Worm (Caenorhabditis elegans) whole organism, L4 larva: ENCODE results near the gene cfap-36.
A peak's percentile ranks its signal among the peaks of the same experiment; 100 is the strongest.

Source experiments
- Y5F2A.4 ChIP-seq: fragments of 200-800 bp; sonication (Bioruptor generic); optimal IDR thresholded peaks from 2 replicates; lab custom pipeline; 2018; ENCODE audit warnings: mild to moderate bottlenecking, missing genetic modification characterization, missing compliant biosample characterization
- attf-4 ChIP-seq: sonication (generic microtip); optimal IDR thresholded peaks from 3 replicates; lab custom pipeline; 2017; ENCODE audit warnings: missing biosample characterization, missing genetic modification characterization
- ceh-62 ChIP-seq: sonication (generic microtip); optimal IDR thresholded peaks from 2 replicates; lab custom pipeline; 2017; ENCODE audit warnings: missing biosample characterization, missing genetic modification characterization
- cey-2 ChIP-seq: sonication (generic microtip); optimal IDR thresholded peaks from 3 replicates; lab custom pipeline; 2017; ENCODE audit warnings: missing genetic modification characterization, mild to moderate bottlenecking, missing compliant biosample characterization, antibody characterized with exemption, borderline replicate concordance; ENCODE audit not compliant: insufficient read depth
- ctbp-1 ChIP-seq: fragments of 200-800 bp; sonication (Bioruptor generic); IDR thresholded peaks from 2 replicates; pipeline ENCODE4 v1.3.6; 2022; ENCODE audit warnings: missing genetic modification reagents, missing genetic modification characterization, missing compliant biosample characterization
- daf-16 ChIP-seq, 3 experiments: sonication (generic microtip); optimal IDR thresholded peaks; 2 replicates each; lab custom pipeline; 2016 to 2017; ENCODE audit warnings: missing genetic modification characterization in 3 of 3, missing genetic modification reagents in 3 of 3, mild to moderate bottlenecking in 2 of 3, missing compliant biosample characterization in 2 of 3, missing biosample characterization in 1 of 3, moderate library complexity in 1 of 3
- daf-19 ChIP-seq: fragments of 200-800 bp; sonication (Bioruptor generic); conservative IDR thresholded peaks from 2 replicates; pipeline ENCODE4 v1.3.6; 2022; ENCODE audit warnings: missing genetic modification characterization, missing compliant biosample characterization
- daf-8 ChIP-seq: fragments of 200-800 bp; sonication (Bioruptor generic); IDR thresholded peaks from 2 replicates; pipeline ENCODE4 v1.3.6; 2022; ENCODE audit warnings: missing genetic modification characterization, missing compliant biosample characterization
- dmd-6 ChIP-seq: fragments of 200-800 bp; sonication (Bioruptor generic); IDR thresholded peaks from 2 replicates; pipeline ENCODE4 v1.3.6; 2022; ENCODE audit warnings: missing genetic modification reagents, missing genetic modification characterization, missing compliant biosample characterization
- dmd-8 ChIP-seq: fragments of 200-800 bp; sonication (Bioruptor generic); IDR thresholded peaks from 2 replicates; pipeline ENCODE4 v1.3.6; 2022; ENCODE audit warnings: missing genetic modification characterization, missing compliant biosample characterization
- egl-43 ChIP-seq: fragments of 200-800 bp; sonication (Bioruptor generic); IDR thresholded peaks from 2 replicates; pipeline ENCODE4 v1.3.6; 2022; ENCODE audit warnings: missing genetic modification reagents, missing genetic modification characterization, missing compliant biosample characterization
- hmg-1.1 ChIP-seq: fragments of 200-800 bp; sonication (Bioruptor generic); IDR thresholded peaks from 2 replicates; pipeline ENCODE4 v1.3.6; 2022; ENCODE audit warnings: missing genetic modification reagents, missing genetic modification characterization, missing compliant biosample characterization
- lir-3 ChIP-seq: sonication (generic microtip); optimal IDR thresholded peaks from 2 replicates; lab custom pipeline; 2016; ENCODE audit warnings: mild to moderate bottlenecking, missing genetic modification characterization, missing compliant biosample characterization
- mdl-1 ChIP-seq, 2 experiments: fragments of 150-350 bp in 1 of 2; sonication (generic microtip) in 1 of 2; optimal IDR thresholded peaks; 2 replicates each; lab custom pipeline; 2014 to 2017; ENCODE audit warnings: missing biosample characterization in 2 of 2, missing genetic modification characterization in 2 of 2
- mes-2 ChIP-seq: sonication (generic microtip); optimal IDR thresholded peaks from 2 replicates; lab custom pipeline; 2016; ENCODE audit warnings: missing genotype, mild to moderate bottlenecking, missing genetic modification characterization, missing compliant biosample characterization; ENCODE audit not compliant: poor library complexity, severe bottlenecking
- mxl-3 ChIP-seq: fragments of 200-800 bp; sonication (Bioruptor generic); optimal IDR thresholded peaks from 2 replicates; lab custom pipeline; 2018; ENCODE audit warnings: mild to moderate bottlenecking, missing genetic modification characterization, missing compliant biosample characterization
- nhr-10 ChIP-seq: fragments of 150-350 bp; optimal IDR thresholded peaks from 2 replicates; lab custom pipeline; 2014; ENCODE audit warnings: missing biosample characterization, missing genetic modification characterization
- nhr-28 ChIP-seq: fragments of 150-350 bp; optimal IDR thresholded peaks from 2 replicates; lab custom pipeline; 2014; ENCODE audit warnings: missing biosample characterization, missing genetic modification characterization
- nhr-48 ChIP-seq: sonication (generic microtip); optimal IDR thresholded peaks from 2 replicates; lab custom pipeline; 2016; ENCODE audit warnings: mild to moderate bottlenecking, missing genetic modification characterization, missing compliant biosample characterization
- nhr-6 ChIP-seq: fragments of 150-350 bp; optimal IDR thresholded peaks from 2 replicates; lab custom pipeline; 2014; ENCODE audit warnings: missing biosample characterization, missing genetic modification characterization
- nhr-76 ChIP-seq: fragments of 150-350 bp; optimal IDR thresholded peaks from 2 replicates; lab custom pipeline; 2014; ENCODE audit warnings: missing biosample characterization, missing genetic modification characterization
- pha-4 ChIP-seq, 2 experiments: fragments of 150-350 bp in 1 of 2; fragments of 200-800 bp in 1 of 2; sonication (Bioruptor generic) in 1 of 2; IDR thresholded peaks in 1 of 2; optimal IDR thresholded peaks in 1 of 2; 2 replicates each; pipeline versions ENCODE4 v1.3.6 to Lab custom; 2014 to 2022; ENCODE audit warnings: missing genetic modification characterization in 2 of 2, missing genetic modification reagents in 2 of 2, missing biosample characterization in 1 of 2, missing compliant biosample characterization in 1 of 2
- php-3 ChIP-seq: fragments of 200-800 bp; sonication (Bioruptor generic); IDR thresholded peaks from 2 replicates; pipeline ENCODE4 v1.3.6; 2022; ENCODE audit warnings: missing genetic modification reagents, missing genetic modification characterization, missing compliant biosample characterization
- pqm-1 ChIP-seq: sonication (generic microtip); optimal IDR thresholded peaks from 2 replicates; lab custom pipeline; 2017; ENCODE audit warnings: missing biosample characterization, missing genetic modification characterization
- set-16 ChIP-seq: fragments of 200-800 bp; sonication (Bioruptor generic); IDR thresholded peaks from 2 replicates; pipeline ENCODE4 v1.3.6; 2022; ENCODE audit warnings: missing genetic modification reagents, missing genetic modification characterization, missing compliant biosample characterization
- spr-3 ChIP-seq: fragments of 200-800 bp; sonication (Bioruptor generic); optimal IDR thresholded peaks from 2 replicates; lab custom pipeline; 2018; ENCODE audit warnings: mild to moderate bottlenecking, missing genetic modification characterization, missing compliant biosample characterization
- unc-39 ChIP-seq: sonication (generic microtip); optimal IDR thresholded peaks from 2 replicates; lab custom pipeline; 2017; ENCODE audit warnings: missing biosample characterization, missing genetic modification characterization
- unc-62 ChIP-seq, 3 experiments: fragments of 150-350 bp in 1 of 3; sonication (generic microtip); optimal IDR thresholded peaks in 2 of 3; peaks in 1 of 3; 1 replicate in 1 of 3; 2 replicates in 2 of 3; lab custom pipeline; 2014 to 2017; ENCODE audit warnings: missing biosample characterization in 3 of 3, missing genetic modification characterization in 3 of 3, missing genetic modification reagents in 3 of 3, missing genotype in 1 of 3
- zfp-3 ChIP-seq: fragments of 200-800 bp; sonication (Bioruptor generic); conservative IDR thresholded peaks from 2 replicates; pipeline ENCODE4 v1.3.6; 2022; ENCODE audit warnings: missing genetic modification reagents, missing genetic modification characterization, missing compliant biosample characterization
- ztf-11 ChIP-seq: fragments of 150-350 bp; optimal IDR thresholded peaks from 2 replicates; lab custom pipeline; 2014; ENCODE audit warnings: missing biosample characterization, missing genetic modification characterization

The cfap-36 gene

DNA sequence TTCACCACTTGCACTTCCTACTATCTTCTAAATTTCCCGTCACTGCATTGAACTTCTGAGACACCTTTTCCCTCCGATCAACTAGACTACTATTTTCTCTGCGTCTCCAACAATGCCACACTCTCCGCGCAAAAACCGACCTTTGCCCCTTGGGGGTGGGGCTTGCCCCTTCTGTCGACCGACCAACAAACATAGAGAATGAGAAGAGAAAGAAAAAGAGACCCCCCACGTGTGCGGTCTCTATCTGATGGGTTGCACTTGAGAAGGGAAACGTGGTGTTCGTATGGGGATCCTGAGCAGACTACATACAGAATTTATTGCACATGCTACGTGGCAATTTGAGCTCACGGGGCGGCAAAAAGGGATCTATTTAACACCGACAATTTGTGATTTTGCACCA, 16.8 kb downstream of the cfap-36 start (continued):
- TF ChIP-seq mxl-3 (peak; percentile 90), php-3 (GFP tag; lab: Robert Waterston, UW) (no peak), daf-16 (GFP tag; optimal IDR thresholded peaks at IDR 0.05; lab: Kevin White, UChicago) (no peak), daf-16 (tag; optimal IDR thresholded peaks at IDR 0.05; lab: Kevin White, UChicago) (peak; percentile 38), mes-2 (tag; lab: Kevin White, UChicago) (peak; percentile 43), cey-2 (tag; lab: Kevin White, UChicago) (no peak), nhr-28 (tag; lab: Kevin White, UChicago) (peak; percentile 68), lir-3 (tag; lab: Kevin White, UChicago) (no peak), hmg-1.1 (GFP tag; lab: Robert Waterston, UW) (peak; percentile 53), egl-43 (GFP tag; lab: Robert Waterston, UW) (0 out of 2 replicates have a peak, but pooled peaks have one; percentile 57), dmd-6 (GFP tag; lab: Robert Waterston, UW) (peak; percentile 29)

DNA sequence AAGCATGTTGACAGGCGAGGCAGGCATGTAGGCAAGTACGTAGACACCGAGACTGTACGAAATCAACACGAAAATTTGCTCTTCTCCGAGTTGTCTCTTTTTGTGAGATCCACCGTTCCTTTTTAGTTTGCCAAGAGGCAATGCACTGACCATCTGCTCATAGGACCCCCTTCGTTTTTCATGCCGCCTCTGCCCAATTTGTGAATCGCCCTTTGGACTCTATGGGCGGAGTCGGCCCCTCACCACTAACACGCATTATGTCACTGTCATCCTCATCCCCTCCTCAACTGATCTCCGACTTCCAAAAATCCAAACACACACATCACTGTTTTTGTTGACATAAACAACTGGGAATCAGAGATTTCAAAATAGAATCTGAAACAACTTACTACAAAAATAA, 18.1 kb downstream of the cfap-36 start:
- no peak for TF ChIP-seq Y5F2A.4 (GFP tag; lab: Kevin White, UChicago)
- TF ChIP-seq zfp-3 (GFP tag; lab: Robert Waterston, UW) = no peak
- TF ChIP-seq daf-8 = no peak
- TF ChIP-seq mdl-1 (tag; optimal IDR thresholded peaks at IDR 0.05; lab: Kevin White, UChicago) = peak in 1 of 2 experiments; percentile 9
- no peak for TF ChIP-seq nhr-48
- TF ChIP-seq unc-39 (tag; lab: Kevin White, UChicago) = no peak
- TF ChIP-seq ctbp-1 (GFP tag; lab: Robert Waterston, UW) = 0 out of 2 replicates have a peak, but pooled peaks have one; percentile 15
- TF ChIP-seq dmd-8 (GFP tag; lab: Robert Waterston, UW) = no peak
- no peak for TF ChIP-seq egl-43 (GFP tag; lab: Robert Waterston, UW)
- TF ChIP-seq spr-3 = no peak
- TF ChIP-seq daf-19 = no peak

DNA sequence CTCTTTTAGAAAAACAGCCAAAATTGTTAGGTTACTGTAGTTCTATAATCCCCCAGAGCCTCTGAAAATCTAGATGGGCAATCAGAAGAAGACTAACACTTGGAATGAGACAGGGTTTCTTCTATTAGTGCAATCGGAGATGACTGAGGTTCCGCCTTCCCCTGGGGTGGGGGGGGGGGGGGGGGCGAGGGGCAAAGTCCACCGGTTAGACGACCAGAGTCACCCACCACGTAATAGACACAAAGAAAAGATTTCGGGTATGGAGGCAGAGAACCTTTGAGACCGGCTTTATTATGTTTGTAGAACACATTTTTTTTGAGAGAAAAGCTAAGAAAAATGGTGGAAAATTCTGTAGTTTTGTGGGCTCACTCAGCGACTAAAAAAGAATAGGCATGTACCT, 19.9 kb downstream of the cfap-36 start:
- TF ChIP-seq pha-4 (GFP tag; IDR thresholded peaks at IDR 0.05; lab: Robert Waterston, UW) (peak; percentile 26; the same call in 1 of the 2 replicates), pha-4 (tag; optimal IDR thresholded peaks at IDR 0.05; lab: Kevin White, UChicago) (no peak), hmg-1.1 (GFP tag; lab: Robert Waterston, UW) (no peak), set-16 (GFP tag; lab: Robert Waterston, UW) (peak; percentile 79)
- TF ChIP-seq, all 104 proteins: peak for 2

DNA sequence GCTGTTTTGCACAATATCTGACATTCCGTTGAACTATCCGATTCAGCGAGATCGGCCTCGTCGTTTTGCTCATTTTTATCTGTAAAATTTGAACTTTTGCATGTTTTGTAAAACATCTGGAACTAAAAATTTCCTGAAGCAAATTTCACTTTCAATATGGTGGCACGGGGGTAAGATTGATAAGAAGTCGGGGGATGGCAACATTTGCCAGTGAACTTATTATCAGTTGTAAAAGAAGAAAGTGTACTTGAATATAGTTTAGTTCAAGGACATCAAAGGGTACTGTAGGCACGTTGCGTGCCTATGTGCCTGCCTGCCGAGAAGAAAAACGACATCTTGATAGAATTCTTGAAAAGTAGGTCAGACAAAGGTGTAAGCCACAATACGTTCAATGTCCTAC, 20.7 kb downstream of the cfap-36 start, which contains the start of gene W03F9.4:
W03F9.4 (minus strand) TSS at position 79 of the 400 bp plus-strand sequence.
- TF ChIP-seq nhr-6 (no peak), mxl-3 (peak; percentile 40), pqm-1 (peak; percentile 66), dmd-6 (GFP tag; lab: Robert Waterston, UW) (peak; percentile 50), nhr-10 (tag; lab: Kevin White, UChicago) (no peak), nhr-28 (tag; lab: Kevin White, UChicago) (peak; percentile 58), mdl-1 (tag; optimal IDR thresholded peaks at IDR 0.05; lab: Kevin White, UChicago) (peak in 1 of 2 experiments; percentile 19)

ce11 chrV:150059-150458, 22.0 kb downstream of the cfap-36 start:
- TF ChIP-seq ceh-62 (tag; lab: Kevin White, UChicago) (no peak), nhr-76 (tag; lab: Kevin White, UChicago) (no peak), nhr-28 (tag; lab: Kevin White, UChicago) (no peak), unc-39 (tag; lab: Kevin White, UChicago) (no peak), attf-4 (tag; lab: Kevin White, UChicago) (no peak), ztf-11 (tag; lab: Kevin White, UChicago) (no peak), unc-62 (GFP tag; optimal IDR thresholded peaks at IDR 0.05 in 1 of 2; lab: Kevin White, UChicago) (peak in 1 of 2 experiments; percentile 96), unc-62 (tag; optimal IDR thresholded peaks at IDR 0.05; lab: Kevin White, UChicago) (no peak)
